Fruit fly (Drosophila melanogaster): ENCODE measurements around the gene CG43373.

The CG43373 gene

DNA sequence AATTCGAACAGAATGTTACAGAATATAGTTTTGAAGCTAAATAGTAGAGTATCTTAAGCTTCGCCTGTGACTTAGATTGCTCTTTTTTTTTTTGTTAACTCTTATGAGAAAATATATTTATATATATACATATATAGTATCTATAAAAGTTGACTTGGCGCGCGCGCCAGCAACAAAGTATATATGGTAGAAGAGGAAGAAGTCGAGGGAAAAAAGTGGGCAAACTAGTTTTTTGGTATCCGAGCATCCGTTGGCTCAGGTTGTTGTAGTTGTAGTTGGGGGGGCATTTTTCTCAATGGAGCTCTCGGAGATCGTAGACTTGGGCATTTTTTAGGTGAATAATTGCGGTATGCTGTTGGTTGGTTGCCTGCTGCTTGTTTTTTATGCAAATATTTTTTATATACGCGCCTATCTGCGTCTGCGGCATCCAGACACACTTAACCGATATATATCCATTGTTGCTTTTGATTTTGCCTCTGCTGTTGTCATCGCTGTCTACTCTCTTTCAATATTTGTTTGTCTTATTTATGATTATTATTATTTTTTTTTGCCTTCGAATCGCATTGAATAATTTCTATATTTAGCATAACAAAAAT is 64.5 kb downstream of the CG43373 start (continued):
- TF ChIP-seq Doc3 (GFP tag; IDR thresholded peaks at IDR 0.05; ENCODE audit: partially characterized antibody) (no peak), pfk (GFP tag; optimal IDR thresholded peaks at IDR 0.05) (no peak), run (tag; optimal IDR thresholded peaks at IDR 0.05) (no peak), jing (GFP tag; optimal IDR thresholded peaks at IDR 0.05) (no peak), CG15269 (tag; optimal IDR thresholded peaks at IDR 0.05) (no peak), tx (GFP tag; optimal IDR thresholded peaks at IDR 0.05) (no peak), D19B (GFP tag; optimal IDR thresholded peaks at IDR 0.05) (peak; percentile 48), CG6683 (GFP tag; optimal IDR thresholded peaks at IDR 0.05) (no peak), ro (GFP tag; IDR thresholded peaks at IDR 0.05) (no peak), trem (tag; optimal IDR thresholded peaks at IDR 0.05) (no peak), z (GFP tag; IDR thresholded peaks at IDR 0.05) (no peak), Lhr (GFP tag; optimal IDR thresholded peaks at IDR 0.05) (no peak), bab2 (GFP tag; optimal IDR thresholded peaks at IDR 0.05) (no peak), Poxn (GFP tag; IDR thresholded peaks at IDR 0.05) (no peak), sd (tag; optimal IDR thresholded peaks at IDR 0.05) (peak; percentile 88), danr (GFP tag; IDR thresholded peaks at IDR 0.05) (no peak), ara (GFP tag; IDR thresholded peaks at IDR 0.05) (no peak), disco-r (GFP tag; optimal IDR thresholded peaks at IDR 0.05) (no peak), toy (GFP tag; IDR thresholded peaks at IDR 0.05) (no peak), CG2678 (tag; optimal IDR thresholded peaks at IDR 0.05) (no peak), CG6813 (GFP tag; optimal IDR thresholded peaks at IDR 0.05) (no peak), chinmo (GFP tag; IDR thresholded peaks at IDR 0.05; ENCODE audit: partially characterized antibody) (peak; percentile 87; the same call in 1 of the 4 replicates), unc-4 (GFP tag; IDR thresholded peaks at IDR 0.05; ENCODE audit: partially characterized antibody) (no peak), odd (GFP tag; optimal IDR thresholded peaks at IDR 0.05) (no peak), rib (GFP tag; IDR thresholded peaks at IDR 0.05) (no peak), repo (GFP tag; optimal IDR thresholded peaks at IDR 0.05) (no peak), NC2α (GFP tag; optimal IDR thresholded peaks at IDR 0.05) (no peak), kni (GFP tag; optimal IDR thresholded peaks at IDR 0.05) (no peak), CG6689 (GFP tag; IDR thresholded peaks at IDR 0.05) (no peak), CG10209 (GFP tag; optimal IDR thresholded peaks at IDR 0.05) (no peak), lola (GFP tag; optimal IDR thresholded peaks at IDR 0.05) (no peak), h (optimal IDR thresholded peaks at IDR 0.05) (no peak), MBD-R2 (GFP tag; IDR thresholded peaks at IDR 0.05) (no peak), CG2199 (GFP tag; IDR thresholded peaks at IDR 0.05) (no peak), vvl (GFP tag; IDR thresholded peaks at IDR 0.05) (peak; percentile 65), CG5953 (GFP tag; IDR thresholded peaks at IDR 0.05) (no peak), CG1529 (GFP tag; optimal IDR thresholded peaks at IDR 0.05) (no peak), cas (GFP tag; IDR thresholded peaks at IDR 0.05) (no peak), sc (optimal IDR thresholded peaks at IDR 0.05) (no peak), sc (GFP tag; optimal IDR thresholded peaks at IDR 0.05) (no peak), CG11695 (GFP tag; IDR thresholded peaks at IDR 0.05) (no peak), CG3838 (GFP tag; optimal IDR thresholded peaks at IDR 0.05) (no peak)

DNA sequence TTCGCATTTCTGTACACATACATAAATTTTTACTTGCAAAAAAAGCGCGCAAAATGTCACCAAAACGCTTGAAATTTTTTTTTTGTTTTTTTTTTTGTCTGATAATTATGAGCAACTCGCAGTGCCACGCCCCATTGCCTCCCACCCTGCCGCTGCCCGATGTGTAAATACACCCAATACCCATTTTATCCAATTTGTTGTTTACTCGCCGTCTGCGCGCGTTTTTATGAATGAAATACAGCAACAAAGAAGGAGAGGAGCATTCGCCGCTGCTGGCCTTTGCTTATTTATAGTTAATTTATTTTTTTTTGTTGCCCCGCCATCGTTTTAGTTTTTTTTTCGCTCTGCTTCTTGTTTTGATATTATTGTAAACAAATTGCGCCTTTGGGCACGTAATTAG is 65.4 kb downstream of the CG43373 start:
- TF ChIP-seq nom (GFP tag; optimal IDR thresholded peaks at IDR 0.05) = peak; percentile 9
- TF ChIP-seq Dad (GFP tag; optimal IDR thresholded peaks at IDR 0.05) = no peak
- TF ChIP-seq chinmo (GFP tag; IDR thresholded peaks at IDR 0.05; ENCODE audit: partially characterized antibody) = 0 out of 4 replicates have a peak, but pooled peaks have one; percentile 20
- TF ChIP-seq CG15514 (GFP tag; optimal IDR thresholded peaks at IDR 0.05) = no peak
- no peak for TF ChIP-seq CG1792 (GFP tag; optimal IDR thresholded peaks at IDR 0.05)
- TF ChIP-seq CG34422 (GFP tag; IDR thresholded peaks at IDR 0.05) = 0 out of 3 replicates have a peak, but pooled peaks have one; percentile 18
- no peak for TF ChIP-seq CG12659 (GFP tag; optimal IDR thresholded peaks at IDR 0.05)
- no peak for TF ChIP-seq lmd (GFP tag; IDR thresholded peaks at IDR 0.05)
- no peak for TF ChIP-seq zfh2 (GFP tag; optimal IDR thresholded peaks at IDR 0.05)
- no peak for TF ChIP-seq CG10267 (tag; optimal IDR thresholded peaks at IDR 0.05)
- TF ChIP-seq sna (GFP tag; IDR thresholded peaks at IDR 0.05; ENCODE audit: partially characterized antibody) = no peak
- TF ChIP-seq slp2 (GFP tag; optimal IDR thresholded peaks at IDR 0.05) = no peak
- no peak for TF ChIP-seq Mes4 (GFP tag; optimal IDR thresholded peaks at IDR 0.05)
